Worm (Caenorhabditis elegans) whole organism, young adult: ENCODE results near the gene fbxa-36.

Source experiments
- ama-1 ChIP-seq, 3 experiments: fragments of 150-350 bp in 1 of 3; sonication (generic microtip) in 2 of 3; optimal IDR thresholded peaks; 2 replicates each; lab custom pipeline; 2014 to 2018; ENCODE audit warnings: missing biosample characterization in 2 of 3, missing genetic modification characterization in 2 of 3, missing genetic modification reagents in 2 of 3
- hlh-12 ChIP-seq: sonication (generic microtip); optimal IDR thresholded peaks from 2 replicates; lab custom pipeline; 2016; ENCODE audit warnings: missing genetic modification characterization, missing compliant biosample characterization
- unc-62 ChIP-seq: fragments of 150-350 bp; optimal IDR thresholded peaks from 2 replicates; lab custom pipeline; 2014; ENCODE audit warnings: missing biosample characterization, missing genetic modification reagents, missing genetic modification characterization

DNA sequence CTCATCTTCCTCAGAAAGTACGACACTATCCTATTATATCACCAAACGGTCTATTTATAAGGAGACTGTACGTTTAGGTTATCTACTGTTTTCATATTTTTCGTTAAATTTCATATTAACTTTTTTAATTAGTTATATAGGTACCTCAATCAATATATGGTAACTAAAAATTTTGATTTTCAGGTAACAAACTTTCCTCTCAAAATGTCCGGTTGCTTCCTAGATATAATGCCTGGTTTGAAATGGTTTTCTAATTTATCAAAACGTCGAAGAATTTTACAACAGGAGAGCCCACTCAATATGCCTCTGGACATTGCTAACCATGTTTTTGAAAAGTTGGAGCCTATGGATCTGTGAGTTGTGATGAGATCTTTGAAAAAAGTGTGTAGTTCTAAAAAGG, 4.6 kb upstream of the fbxa-36 start, which contains the start of gene fbxa-28:
- TF ChIP-seq unc-62 (GFP tag; lab: Kevin White, UChicago) (no peak), ama-1 (optimal IDR thresholded peaks at IDR 0.05; lab: Kevin White, UChicago) (no peak), ama-1 (GFP tag; optimal IDR thresholded peaks at IDR 0.05; lab: Kevin White, UChicago) (no peak), hlh-12 (tag; lab: Kevin White, UChicago) (no peak)
